Worm (Caenorhabditis elegans): Measurements from ENCODE around the gene eif-3.F.

ce11 chrII:9304849-9305248 is 26.6 kb upstream of the eif-3.F start:
- TF ChIP-seq ref-1 (GFP tag; conservative IDR thresholded peaks at IDR 0.05) (no peak), cog-1 (tag; optimal IDR thresholded peaks at IDR 0.05) (no peak), ztf-29 (GFP tag; IDR thresholded peaks at IDR 0.05) (no peak), ztf-23 (GFP tag; IDR thresholded peaks at IDR 0.05) (no peak), T22C8.4 (GFP tag; IDR thresholded peaks at IDR 0.05) (no peak), klf-2 (GFP tag; conservative IDR thresholded peaks at IDR 0.05) (no peak), flt-1 (GFP tag; IDR thresholded peaks at IDR 0.05) (no peak), med-1 (GFP tag; optimal IDR thresholded peaks at IDR 0.05; ENCODE audit: insufficient read depth) (no peak)

Measured in whole organism, midembryonic.